Fruit fly (Drosophila melanogaster) whole organism, embryonic: ENCODE data around the gene CG9577.
"Not testable (repeated sequence)": the region's sequence is repeated elsewhere in the genome, so short reads cannot be mapped to it uniquely, and the experiment has no call there.

Experiments
- Abd-B ChIP-seq: fragments of 200-800 bp; sonication (Bioruptor generic); optimal IDR thresholded peaks from 2 replicates; lab custom pipeline; 2018; ENCODE audit warnings: missing biosample characterization, mild to moderate bottlenecking, missing genetic modification characterization, moderate library complexity
- BEAF-32 ChIP-seq: fragments of 200-800 bp; sonication (Bioruptor generic); optimal IDR thresholded peaks from 3 replicates; lab custom pipeline; 2017; ENCODE audit warnings: missing biosample characterization, missing genetic modification characterization, mild to moderate bottlenecking, moderate library complexity, missing genetic modification reagents
- CG10543 ChIP-seq: fragments of 200-800 bp; sonication (Bioruptor generic); optimal IDR thresholded peaks from 3 replicates; lab custom pipeline; 2017; ENCODE audit warnings: missing biosample characterization, mild to moderate bottlenecking, missing genetic modification characterization, moderate library complexity
- CG14441 ChIP-seq: fragments of 200-800 bp; sonication (Bioruptor generic); IDR thresholded peaks from 2 replicates; pipeline ENCODE4 v1.3.6; 2022; ENCODE audit warnings: missing biosample characterization, missing genetic modification characterization
- CG16815 ChIP-seq: fragments of 200-800 bp; sonication (Bioruptor generic); optimal IDR thresholded peaks from 3 replicates; lab custom pipeline; 2017; ENCODE audit warnings: missing biosample characterization, mild to moderate bottlenecking, missing genetic modification characterization
- CG1792 ChIP-seq: fragments of 200-800 bp; sonication (Bioruptor generic); optimal IDR thresholded peaks from 2 replicates; lab custom pipeline; 2016; ENCODE audit warnings: missing biosample characterization, missing genetic modification characterization
- CG6683 ChIP-seq: fragments of 200-800 bp; sonication (Bioruptor generic); optimal IDR thresholded peaks from 2 replicates; lab custom pipeline; 2017; ENCODE audit warnings: missing biosample characterization, mild to moderate bottlenecking, missing genetic modification characterization, missing genetic modification reagents
- CG8089 ChIP-seq: fragments of 200-800 bp; sonication (Bioruptor generic); optimal IDR thresholded peaks from 3 replicates; lab custom pipeline; 2016; ENCODE audit warnings: missing biosample characterization, missing genetic modification characterization
- HmgD ChIP-seq: fragments of 200-800 bp; sonication (Bioruptor generic); optimal IDR thresholded peaks from 3 replicates; lab custom pipeline; 2016; ENCODE audit warnings: missing biosample characterization, missing genetic modification characterization
- Hr39 ChIP-seq: fragments of >200 bp; optimal IDR thresholded peaks from 2 replicates; lab custom pipeline; 2017
- cg ChIP-seq: fragments of 200-800 bp; sonication (Bioruptor generic); optimal IDR thresholded peaks from 3 replicates; lab custom pipeline; 2019; ENCODE audit warnings: missing biosample characterization, mild to moderate bottlenecking, missing genetic modification characterization, moderate library complexity
- dm ChIP-seq: fragments of 200-800 bp; sonication (Bioruptor generic); optimal IDR thresholded peaks from 3 replicates; lab custom pipeline; 2016; ENCODE audit warnings: missing biosample characterization, missing genetic modification characterization
- dysf ChIP-seq: fragments of 200-800 bp; sonication (Bioruptor generic); IDR thresholded peaks from 3 replicates; pipeline ENCODE4 v1.3.6; 2022; ENCODE audit warnings: missing biosample characterization, missing genetic modification characterization
- pfk ChIP-seq: fragments of 200-800 bp; sonication (Bioruptor generic); optimal IDR thresholded peaks from 2 replicates; lab custom pipeline; 2018; ENCODE audit warnings: missing biosample characterization, mild to moderate bottlenecking, missing genetic modification characterization, moderate library complexity
- pzg ChIP-seq: fragments of 200-800 bp; sonication (Bioruptor generic); optimal IDR thresholded peaks from 3 replicates; lab custom pipeline; 2018; ENCODE audit warnings: missing biosample characterization, mild to moderate bottlenecking, missing genetic modification characterization, moderate library complexity
- schlank ChIP-seq: fragments of 200-800 bp; sonication (Bioruptor generic); optimal IDR thresholded peaks from 2 replicates; lab custom pipeline; 2018; ENCODE audit warnings: missing biosample characterization, mild to moderate bottlenecking, missing genetic modification characterization
- vfl ChIP-seq: fragments of 200-800 bp; sonication (Bioruptor generic); optimal IDR thresholded peaks from 2 replicates; lab custom pipeline; 2016; ENCODE audit warnings: missing biosample characterization, missing genetic modification characterization

The CG9577 gene

DNA sequence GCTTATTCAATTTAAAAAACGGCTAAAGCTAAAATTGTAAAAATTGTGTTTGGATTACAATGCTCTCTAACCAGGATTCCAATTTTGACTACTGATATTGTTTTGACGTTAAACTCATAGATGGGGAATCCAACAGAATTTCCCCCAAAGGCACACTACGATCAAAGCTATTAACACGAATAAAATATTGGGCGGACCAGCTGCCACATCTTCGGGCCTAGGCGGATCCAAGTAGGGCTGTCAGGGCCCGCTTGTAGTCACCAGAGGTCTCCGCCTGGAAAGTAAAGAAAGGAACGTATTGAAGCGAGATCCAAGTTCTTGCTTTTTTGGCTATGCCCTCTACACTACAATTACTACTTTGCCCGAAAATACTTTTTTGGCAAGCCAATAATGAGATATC lies 12.1 kb downstream of the CG9577 start, which contains the start of gene Sdic1:
TSS of gene Sdic1 (minus strand) at position 101 of the 400 bp plus-strand sequence.
- not testable (repeated sequence) for TF ChIP-seq pzg (GFP tag; lab: Kevin White, UChicago); schlank (tag; lab: Kevin White, UChicago); CG10543 (GFP tag; lab: Kevin White, UChicago)

DNA sequence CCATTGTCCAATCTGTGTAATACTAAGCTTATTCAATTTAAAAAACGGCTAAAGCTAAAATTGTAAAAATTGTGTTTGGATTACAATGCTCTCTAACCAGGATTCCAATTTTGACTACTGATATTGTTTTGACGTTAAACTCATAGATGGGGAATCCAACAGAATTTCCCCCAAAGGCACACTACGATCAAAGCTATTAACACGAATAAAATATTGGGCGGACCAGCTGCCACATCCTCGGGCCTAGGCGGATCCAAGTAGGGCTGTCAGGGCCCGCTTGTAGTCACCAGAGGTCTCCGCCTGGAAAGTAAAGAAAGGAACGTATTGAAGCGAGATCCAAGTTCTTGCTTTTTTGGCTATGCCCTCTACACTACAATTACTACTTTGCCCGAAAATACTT lies 19.9 kb downstream of the CG9577 start, which contains the start of gene Sdic2:
TSS of gene Sdic2 (minus strand) at position 101 of the 400 bp plus-strand sequence.
- not testable (repeated sequence) for TF ChIP-seq cg; CG6683 (GFP tag; lab: Kevin White, UChicago); CG16815
- TF ChIP-seq, all 482 proteins: peak for 0; not testable (repeated sequence) for 482

DNA sequence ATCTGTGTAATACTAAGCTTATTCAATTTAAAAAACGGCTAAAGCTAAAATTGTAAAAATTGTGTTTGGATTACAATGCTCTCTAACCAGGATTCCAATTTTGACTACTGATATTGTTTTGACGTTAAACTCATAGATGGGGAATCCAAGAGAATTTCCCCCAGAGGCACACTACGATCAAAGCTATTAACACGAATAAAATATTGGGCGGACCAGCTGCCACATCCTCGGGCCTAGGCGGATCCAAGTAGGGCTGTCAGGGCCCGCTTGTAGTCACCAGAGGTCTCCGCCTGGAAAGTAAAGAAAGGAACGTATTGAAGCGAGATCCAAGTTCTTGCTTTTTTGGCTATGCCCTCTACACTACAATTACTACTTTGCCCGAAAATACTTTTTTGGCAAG lies 27.7 kb downstream of the CG9577 start, which contains the start of gene Sdic3:
TSS of gene Sdic3 (minus strand) at position 101 of the 400 bp plus-strand sequence.
- not testable (repeated sequence) for TF ChIP-seq CG8089, dm, vfl (GFP tag; lab: Kevin White, UChicago)

DNA sequence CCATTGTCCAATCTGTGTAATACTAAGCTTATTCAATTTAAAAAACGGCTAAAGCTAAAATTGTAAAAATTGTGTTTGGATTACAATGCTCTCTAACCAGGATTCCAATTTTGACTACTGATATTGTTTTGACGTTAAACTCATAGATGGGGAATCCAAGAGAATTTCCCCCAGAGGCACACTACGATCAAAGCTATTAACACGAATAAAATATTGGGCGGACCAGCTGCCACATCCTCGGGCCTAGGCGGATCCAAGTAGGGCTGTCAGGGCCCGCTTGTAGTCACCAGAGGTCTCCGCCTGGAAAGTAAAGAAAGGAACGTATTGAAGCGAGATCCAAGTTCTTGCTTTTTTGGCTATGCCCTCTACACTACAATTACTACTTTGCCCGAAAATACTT lies 35.4 kb downstream of the CG9577 start, which contains the start of gene SdicA:
TSS of gene SdicA (minus strand) at position 101 of the 400 bp plus-strand sequence.
- TF ChIP-seq CG14441 (GFP tag; lab: Robert Waterston, UW); BEAF-32; HmgD (GFP tag; lab: Kevin White, UChicago): not testable (repeated sequence)

DNA sequence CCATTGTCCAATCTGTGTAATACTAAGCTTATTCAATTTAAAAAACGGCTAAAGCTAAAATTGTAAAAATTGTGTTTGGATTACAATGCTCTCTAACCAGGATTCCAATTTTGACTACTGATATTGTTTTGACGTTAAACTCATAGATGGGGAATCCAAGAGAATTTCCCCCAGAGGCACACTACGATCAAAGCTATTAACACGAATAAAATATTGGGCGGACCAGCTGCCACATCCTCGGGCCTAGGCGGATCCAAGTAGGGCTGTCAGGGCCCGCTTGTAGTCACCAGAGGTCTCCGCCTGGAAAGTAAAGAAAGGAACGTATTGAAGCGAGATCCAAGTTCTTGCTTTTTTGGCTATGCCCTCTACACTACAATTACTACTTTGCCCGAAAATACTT lies 43.0 kb downstream of the CG9577 start, which contains the start of gene SdicB:
TSS of gene SdicB (minus strand) at position 101 of the 400 bp plus-strand sequence.
- not testable (repeated sequence) for TF ChIP-seq Abd-B (GFP tag; lab: Kevin White, UChicago); CG6683 (GFP tag; lab: Kevin White, UChicago); Hr39 (lab: Kevin White, UChicago)

DNA sequence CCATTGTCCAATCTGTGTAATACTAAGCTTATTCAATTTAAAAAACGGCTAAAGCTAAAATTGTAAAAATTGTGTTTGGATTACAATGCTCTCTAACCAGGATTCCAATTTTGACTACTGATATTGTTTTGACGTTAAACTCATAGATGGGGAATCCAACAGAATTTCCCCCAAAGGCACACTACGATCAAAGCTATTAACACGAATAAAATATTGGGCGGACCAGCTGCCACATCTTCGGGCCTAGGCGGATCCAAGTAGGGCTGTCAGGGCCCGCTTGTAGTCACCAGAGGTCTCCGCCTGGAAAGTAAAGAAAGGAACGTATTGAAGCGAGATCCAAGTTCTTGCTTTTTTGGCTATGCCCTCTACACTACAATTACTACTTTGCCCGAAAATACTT lies 50.7 kb downstream of the CG9577 start, which contains the start of gene SdicC:
TSS of gene SdicC (minus strand) at position 101 of the 400 bp plus-strand sequence.
- not testable (repeated sequence) for TF ChIP-seq CG1792; pfk (GFP tag; lab: Kevin White, UChicago); dysf (GFP tag; lab: Robert Waterston, UW)
